Fruit fly (Drosophila melanogaster): ENCODE measurements around the gene CG11563.

The CG11563 gene

dm6 chr3R:31709142-31709541 lies 27.7 kb upstream of the CG11563 start (continued):
- TF ChIP-seq CG6791 (GFP tag; IDR thresholded peaks at IDR 0.05; ENCODE audit: partially characterized antibody): no peak
- peak; percentile 18 for TF ChIP-seq Nf-YC (tag; optimal IDR thresholded peaks at IDR 0.05)
- TF ChIP-seq CG1233 (GFP tag; optimal IDR thresholded peaks at IDR 0.05): no peak
- TF ChIP-seq CG12155 (GFP tag; optimal IDR thresholded peaks at IDR 0.05): no peak
- peak; percentile 23 for TF ChIP-seq CG13424 (tag; optimal IDR thresholded peaks at IDR 0.05)
- no peak for TF ChIP-seq CG14860 (GFP tag; IDR thresholded peaks at IDR 0.05; ENCODE audit: partially characterized antibody)
- TF ChIP-seq zfh1 (GFP tag; IDR thresholded peaks at IDR 0.05): 0 out of 3 replicates have a peak, but pooled peaks have one; percentile 17
- peak; percentile 53; the same call in 1 of the 2 replicates for TF ChIP-seq E2f1 (GFP tag; IDR thresholded peaks at IDR 0.05)
- TF ChIP-seq Dip3 (GFP tag; optimal IDR thresholded peaks at IDR 0.05): no peak
- TF ChIP-seq trh (GFP tag; optimal IDR thresholded peaks at IDR 0.05): no peak
- no peak for TF ChIP-seq CG18476 (GFP tag; optimal IDR thresholded peaks at IDR 0.05)
- peak; percentile 42; the same call in 2 of the 3 replicates for TF ChIP-seq gce (GFP tag; IDR thresholded peaks at IDR 0.05)
- 0 out of 2 replicates have a peak, but pooled peaks have one; percentile 6 for TF ChIP-seq ssp (GFP tag; IDR thresholded peaks at IDR 0.05)
- TF ChIP-seq prd (optimal IDR thresholded peaks at IDR 0.05): no peak
- TF ChIP-seq prd (GFP tag; IDR thresholded peaks at IDR 0.05): peak; percentile 51; the same call in 2 of the 3 replicates
- no peak for TF ChIP-seq cad (GFP tag; optimal IDR thresholded peaks at IDR 0.05)
- TF ChIP-seq CG14441 (GFP tag; IDR thresholded peaks at IDR 0.05): peak; percentile 69
- TF ChIP-seq H15 (GFP tag; IDR thresholded peaks at IDR 0.05): peak; percentile 55; the same call in 1 of the 3 replicates
- peak; percentile 66 for TF ChIP-seq dysf (GFP tag; IDR thresholded peaks at IDR 0.05)
- peak; percentile 38; the same call in 1 of the 2 replicates for TF ChIP-seq Xrp1 (GFP tag; IDR thresholded peaks at IDR 0.05)
- TF ChIP-seq CG9876 (GFP tag; optimal IDR thresholded peaks at IDR 0.05): no peak
- no peak; the same call in 2 of the 3 replicates for TF ChIP-seq croc (GFP tag; conservative IDR thresholded peaks at IDR 0.05)
- TF ChIP-seq MESR4 (GFP tag; optimal IDR thresholded peaks at IDR 0.05): no peak
- TF ChIP-seq CG11247 (GFP tag; IDR thresholded peaks at IDR 0.05): no peak
- TF ChIP-seq CG11696 (GFP tag; IDR thresholded peaks at IDR 0.05): peak; percentile 29; the same call in 1 of the 2 replicates
- TF ChIP-seq C15 (GFP tag; IDR thresholded peaks at IDR 0.05): 0 out of 3 replicates have a peak, but pooled peaks have one; percentile 7
- TF ChIP-seq CG32772 (GFP tag; IDR thresholded peaks at IDR 0.05): peak; percentile 38; the same call in 1 of the 2 replicates
- no peak for TF ChIP-seq stc (GFP tag; IDR thresholded peaks at IDR 0.05)
- no peak for TF ChIP-seq lola (GFP tag; optimal IDR thresholded peaks at IDR 0.05)
- peak; percentile 23 for TF ChIP-seq phol (tag; optimal IDR thresholded peaks at IDR 0.05)
- no peak for TF ChIP-seq MTF-1 (GFP tag; optimal IDR thresholded peaks at IDR 0.05; ENCODE audit: borderline replicate concordance)
- TF ChIP-seq sr (GFP tag; IDR thresholded peaks at IDR 0.05): peak; percentile 69; the same call in 2 of the 3 replicates
- no peak for TF ChIP-seq pita (GFP tag; optimal IDR thresholded peaks at IDR 0.05)
- no peak for TF ChIP-seq Usf (GFP tag; optimal IDR thresholded peaks at IDR 0.05)
- peak; percentile 37 for TF ChIP-seq CG2678 (tag; optimal IDR thresholded peaks at IDR 0.05)
- TF ChIP-seq Optix (GFP tag; IDR thresholded peaks at IDR 0.05): 0 out of 3 replicates have a peak, but pooled peaks have one; percentile 20
- TF ChIP-seq CG16863 (GFP tag; optimal IDR thresholded peaks at IDR 0.05): no peak
- TF ChIP-seq sens (GFP tag): peak; percentile 84
- TF ChIP-seq fd102C (GFP tag; optimal IDR thresholded peaks at IDR 0.05): no peak
- TF ChIP-seq CG31224 (GFP tag; IDR thresholded peaks at IDR 0.05): no peak
- TF ChIP-seq CG1024 (GFP tag; IDR thresholded peaks at IDR 0.05): peak; percentile 15; the same call in 1 of the 2 replicates
- TF ChIP-seq Antp (GFP tag; optimal IDR thresholded peaks at IDR 0.05): peak; percentile 6
- no peak for TF ChIP-seq hkb (optimal IDR thresholded peaks at IDR 0.05)
- TF ChIP-seq hkb (GFP tag; IDR thresholded peaks at IDR 0.05): peak; percentile 32; the same call in 1 of the 2 replicates
- TF ChIP-seq Blimp-1 (GFP tag; optimal IDR thresholded peaks at IDR 0.05): peak; percentile 37
- TF ChIP-seq ind (GFP tag; optimal IDR thresholded peaks at IDR 0.05): peak; percentile 19
- TF ChIP-seq ranshi (GFP tag; IDR thresholded peaks at IDR 0.05): peak; percentile 39; the same call in 1 of the 2 replicates
- peak; percentile 16 for TF ChIP-seq CG10543 (GFP tag; optimal IDR thresholded peaks at IDR 0.05)
- no peak for TF ChIP-seq D (optimal IDR thresholded peaks at IDR 0.05)
- peak; percentile 14 for TF ChIP-seq D (GFP tag; optimal IDR thresholded peaks at IDR 0.05)
- TF ChIP-seq CG15696 (tag; optimal IDR thresholded peaks at IDR 0.05): no peak
